Fruit fly (Drosophila melanogaster) Kc167 (cell line): ENCODE data around the gene Acf.

ENCODE experiments used
- Myc ChIP-seq: fragments of >200 bp; optimal IDR thresholded peaks from 2 replicates; lab custom pipeline; 2017; ENCODE audit warnings: missing external identifiers
- Sin3A ChIP-seq: fragments of >200 bp; optimal IDR thresholded peaks from 2 replicates; lab custom pipeline; 2018; ENCODE audit warnings: missing external identifiers
- h ChIP-seq: fragments of >200 bp; optimal IDR thresholded peaks from 3 replicates; lab custom pipeline; 2018; ENCODE audit warnings: missing external identifiers
- psq ChIP-seq: fragments of >200 bp; optimal IDR thresholded peaks from 2 replicates; lab custom pipeline; 2017; ENCODE audit warnings: missing external identifiers
- ttk ChIP-seq: sonication (Bioruptor generic); optimal IDR thresholded peaks from 2 replicates; lab custom pipeline; 2017; ENCODE audit warnings: missing external identifiers

- TF ChIP-seq h (lab: Kevin White, UChicago) (no peak), Sin3A (no peak), ttk (lab: Kevin White, UChicago) (no peak), psq (no peak), Myc (no peak)
These were observed 48.1 kb upstream of the Acf start, which contains the start of gene awd for dm6 chr3R:31745629-31746081.
